Fruit fly (Drosophila melanogaster) whole organism, prepupa: Measurements from ENCODE around the gene Cad89D.

ENCODE experiments used
- Blimp-1 ChIP-seq: fragments of 200-800 bp; sonication (Bioruptor generic); optimal IDR thresholded peaks from 3 replicates; lab custom pipeline; 2017; ENCODE audit warnings: missing biosample characterization, missing genetic modification characterization, mild to moderate bottlenecking, moderate library complexity, missing genetic modification reagents
- CG10631 ChIP-seq: fragments of 200-800 bp; sonication (Bioruptor generic); optimal IDR thresholded peaks from 2 replicates; lab custom pipeline; 2016; ENCODE audit warnings: missing biosample characterization, missing genetic modification characterization
- CG10669 ChIP-seq: fragments of 200-800 bp; sonication (Bioruptor generic); optimal IDR thresholded peaks from 3 replicates; lab custom pipeline; 2018; ENCODE audit warnings: missing biosample characterization, mild to moderate bottlenecking, missing genetic modification characterization, moderate library complexity
- CG11294 ChIP-seq: fragments of 200-800 bp; sonication (Bioruptor generic); IDR thresholded peaks from 2 replicates; pipeline ENCODE4 v1.3.6; 2022; ENCODE audit warnings: missing biosample characterization, missing genetic modification characterization
- CG11762 ChIP-seq: fragments of 200-800 bp; sonication (Bioruptor generic); optimal IDR thresholded peaks from 3 replicates; lab custom pipeline; 2016; ENCODE audit warnings: missing biosample characterization, missing genetic modification characterization; ENCODE audit not compliant: insufficient read depth
- CG11902 ChIP-seq: fragments of 200-800 bp; sonication (Bioruptor generic); optimal IDR thresholded peaks from 3 replicates; lab custom pipeline; 2016; ENCODE audit warnings: missing biosample characterization, missing genetic modification characterization
- CG15336 ChIP-seq: fragments of 200-800 bp; sonication (Bioruptor generic); IDR thresholded peaks from 2 replicates; pipeline ENCODE4 v1.3.6; 2022; ENCODE audit warnings: missing biosample characterization, missing genetic modification characterization
- CG3032 ChIP-seq: fragments of 200-800 bp; optimal IDR thresholded peaks from 2 replicates; lab custom pipeline; 2019; ENCODE audit warnings: missing biosample characterization, mild to moderate bottlenecking, missing genetic modification characterization, moderate library complexity
- CG32006 ChIP-seq: fragments of 200-800 bp; sonication (Bioruptor generic); optimal IDR thresholded peaks from 3 replicates; lab custom pipeline; 2017; ENCODE audit warnings: missing biosample characterization, mild to moderate bottlenecking, missing genetic modification characterization
- CG34406 ChIP-seq: fragments of 200-800 bp; sonication (Bioruptor generic); optimal IDR thresholded peaks from 3 replicates; lab custom pipeline; 2016; ENCODE audit warnings: missing biosample characterization, missing genetic modification characterization
- CG3919 ChIP-seq: fragments of 200-800 bp; sonication (Bioruptor generic); optimal IDR thresholded peaks from 3 replicates; lab custom pipeline; 2016; ENCODE audit warnings: missing biosample characterization, missing genetic modification characterization
- CG4318 ChIP-seq: fragments of 200-800 bp; sonication (Bioruptor generic); optimal IDR thresholded peaks from 3 replicates; lab custom pipeline; 2017; ENCODE audit warnings: missing biosample characterization, mild to moderate bottlenecking, missing genetic modification characterization
- CG6163 ChIP-seq: fragments of 200-800 bp; sonication (Bioruptor generic); IDR thresholded peaks from 3 replicates; pipeline ENCODE4 v1.3.6; 2022; ENCODE audit warnings: missing biosample characterization, missing genetic modification characterization
- CG6276 ChIP-seq: fragments of 200-800 bp; sonication (Bioruptor generic); optimal IDR thresholded peaks from 2 replicates; lab custom pipeline; 2017; ENCODE audit warnings: missing biosample characterization, mild to moderate bottlenecking, missing genetic modification characterization
- CG6792 ChIP-seq: fragments of 200-800 bp; sonication (Bioruptor generic); optimal IDR thresholded peaks from 3 replicates; lab custom pipeline; 2016; ENCODE audit warnings: missing biosample characterization, missing genetic modification characterization
- CG7368 ChIP-seq: fragments of 200-800 bp; sonication (Bioruptor generic); optimal IDR thresholded peaks from 3 replicates; lab custom pipeline; 2016; ENCODE audit warnings: missing biosample characterization, missing genetic modification characterization
- CG8119 ChIP-seq: fragments of 200-800 bp; sonication (Bioruptor generic); IDR thresholded peaks from 3 replicates; pipeline ENCODE4 v1.3.6; 2022; ENCODE audit warnings: missing biosample characterization, missing genetic modification characterization
- CG8319 ChIP-seq: fragments of 200-800 bp; sonication (Bioruptor generic); optimal IDR thresholded peaks from 3 replicates; lab custom pipeline; 2016; ENCODE audit warnings: missing biosample characterization, missing genetic modification characterization
- CG8632 ChIP-seq: fragments of 200-800 bp; sonication (Bioruptor generic); optimal IDR thresholded peaks from 3 replicates; lab custom pipeline; 2016; ENCODE audit warnings: missing biosample characterization, missing genetic modification characterization
- CG9139 ChIP-seq: fragments of 200-800 bp; sonication (Bioruptor generic); optimal IDR thresholded peaks from 3 replicates; lab custom pipeline; 2017; ENCODE audit warnings: missing biosample characterization, mild to moderate bottlenecking, missing genetic modification characterization
- Eip75B ChIP-seq: fragments of 200-800 bp; sonication (Bioruptor generic); optimal IDR thresholded peaks from 3 replicates; lab custom pipeline; 2016; ENCODE audit warnings: missing biosample characterization, missing genetic modification characterization
- Eip78C ChIP-seq: fragments of 200-800 bp; sonication (Bioruptor generic); peaks from one replicate; lab custom pipeline; 2016; ENCODE audit warnings: missing biosample characterization, missing genetic modification characterization
- Ets96B ChIP-seq: fragments of 200-800 bp; optimal IDR thresholded peaks from 2 replicates; lab custom pipeline; 2019; ENCODE audit warnings: missing biosample characterization, mild to moderate bottlenecking, missing genetic modification characterization, moderate library complexity
- Hr38 ChIP-seq: sonication (Bioruptor generic); optimal IDR thresholded peaks from 2 replicates; lab custom pipeline; 2016; ENCODE audit warnings: missing biosample characterization, missing genetic modification characterization
- Hr39 ChIP-seq: fragments of 200-800 bp; sonication (Bioruptor generic); optimal IDR thresholded peaks from 2 replicates; lab custom pipeline; 2016; ENCODE audit warnings: missing biosample characterization, missing genetic modification characterization
- Hr4 ChIP-seq: fragments of 200-800 bp; sonication (Bioruptor generic); optimal IDR thresholded peaks from 3 replicates; lab custom pipeline; 2016; ENCODE audit warnings: missing biosample characterization, missing genetic modification characterization
- Lpt ChIP-seq: fragments of 200-800 bp; sonication (Bioruptor generic); optimal IDR thresholded peaks from 3 replicates; lab custom pipeline; 2016; ENCODE audit warnings: missing biosample characterization, missing genetic modification characterization
- OdsH ChIP-seq: fragments of 200-800 bp; sonication (Bioruptor generic); optimal IDR thresholded peaks from 3 replicates; lab custom pipeline; 2016; ENCODE audit warnings: missing biosample characterization, missing genetic modification characterization
- Smox ChIP-seq: fragments of 200-800 bp; sonication (Bioruptor generic); optimal IDR thresholded peaks from 3 replicates; lab custom pipeline; 2016; ENCODE audit warnings: missing biosample characterization, missing genetic modification characterization
- Sox102F ChIP-seq: fragments of 200-800 bp; sonication (Bioruptor generic); optimal IDR thresholded peaks from 2 replicates; lab custom pipeline; 2016; ENCODE audit warnings: missing biosample characterization, mild to moderate bottlenecking, missing genetic modification characterization
- Sox14 ChIP-seq: fragments of 200-800 bp; sonication (Bioruptor generic); optimal IDR thresholded peaks from 3 replicates; lab custom pipeline; 2016; ENCODE audit warnings: missing biosample characterization, missing genetic modification characterization
- achi ChIP-seq: fragments of 200-800 bp; sonication (Bioruptor generic); optimal IDR thresholded peaks from 3 replicates; lab custom pipeline; 2016; ENCODE audit warnings: missing biosample characterization, missing genetic modification characterization
- cyc ChIP-seq: fragments of 200-800 bp; sonication (Bioruptor generic); optimal IDR thresholded peaks from 3 replicates; lab custom pipeline; 2016; ENCODE audit warnings: missing biosample characterization, missing genetic modification characterization
- dac ChIP-seq: fragments of 200-800 bp; sonication (Bioruptor generic); optimal IDR thresholded peaks from 2 replicates; lab custom pipeline; 2017; ENCODE audit warnings: missing biosample characterization, mild to moderate bottlenecking, missing genetic modification characterization
- dsx ChIP-seq: fragments of 200-800 bp; optimal IDR thresholded peaks from 3 replicates; lab custom pipeline; 2019; ENCODE audit warnings: missing biosample characterization, mild to moderate bottlenecking, missing genetic modification characterization, moderate library complexity; ENCODE audit not compliant: poor library complexity, severe bottlenecking
- eg ChIP-seq: fragments of 200-800 bp; sonication (Bioruptor generic); IDR thresholded peaks from 3 replicates; pipeline ENCODE4 v1.3.6; 2022; ENCODE audit warnings: missing biosample characterization, missing genetic modification characterization
- fd59A ChIP-seq: fragments of 200-800 bp; sonication (Bioruptor generic); optimal IDR thresholded peaks from 2 replicates; lab custom pipeline; 2017; ENCODE audit warnings: missing biosample characterization, mild to moderate bottlenecking, missing genetic modification characterization, missing genetic modification reagents
- fd85E ChIP-seq: fragments of 200-800 bp; sonication (Bioruptor generic); optimal IDR thresholded peaks from 3 replicates; lab custom pipeline; 2016; ENCODE audit warnings: missing biosample characterization, missing genetic modification characterization
- fkh ChIP-seq: fragments of 200-800 bp; sonication (Bioruptor generic); optimal IDR thresholded peaks from 3 replicates; lab custom pipeline; 2017; ENCODE audit warnings: missing biosample characterization, mild to moderate bottlenecking, missing genetic modification characterization, moderate library complexity
- lz ChIP-seq: fragments of 200-800 bp; sonication (Bioruptor generic); optimal IDR thresholded peaks from 3 replicates; lab custom pipeline; 2016; ENCODE audit warnings: missing biosample characterization, missing genetic modification characterization
- net ChIP-seq: fragments of 200-800 bp; sonication (Bioruptor generic); optimal IDR thresholded peaks from 3 replicates; lab custom pipeline; 2016; ENCODE audit warnings: missing biosample characterization, missing genetic modification characterization
- pdm3 ChIP-seq: fragments of 200-800 bp; sonication (Bioruptor generic); optimal IDR thresholded peaks from 3 replicates; lab custom pipeline; 2016; ENCODE audit warnings: missing biosample characterization, missing genetic modification characterization
- salr ChIP-seq, 2 experiments: fragments of 200-800 bp; sonication (Bioruptor generic); optimal IDR thresholded peaks; 3 replicates each; lab custom pipeline; 2016 to 2018; ENCODE audit warnings: missing biosample characterization in 2 of 2, missing genetic modification characterization in 2 of 2, mild to moderate bottlenecking in 1 of 2
- spab ChIP-seq: fragments of 200-800 bp; sonication (Bioruptor generic); optimal IDR thresholded peaks from 2 replicates; lab custom pipeline; 2017; ENCODE audit warnings: missing biosample characterization, mild to moderate bottlenecking, missing genetic modification characterization, missing genetic modification reagents
- svp ChIP-seq: fragments of 200-800 bp; sonication (Bioruptor generic); peaks from one replicate; lab custom pipeline; 2016; ENCODE audit warnings: missing biosample characterization, missing genetic modification characterization
- vri ChIP-seq: fragments of 200-800 bp; sonication (Bioruptor generic); optimal IDR thresholded peaks from 3 replicates; lab custom pipeline; 2016; ENCODE audit warnings: missing biosample characterization, mild to moderate bottlenecking, missing genetic modification characterization

The Cad89D gene

DNA sequence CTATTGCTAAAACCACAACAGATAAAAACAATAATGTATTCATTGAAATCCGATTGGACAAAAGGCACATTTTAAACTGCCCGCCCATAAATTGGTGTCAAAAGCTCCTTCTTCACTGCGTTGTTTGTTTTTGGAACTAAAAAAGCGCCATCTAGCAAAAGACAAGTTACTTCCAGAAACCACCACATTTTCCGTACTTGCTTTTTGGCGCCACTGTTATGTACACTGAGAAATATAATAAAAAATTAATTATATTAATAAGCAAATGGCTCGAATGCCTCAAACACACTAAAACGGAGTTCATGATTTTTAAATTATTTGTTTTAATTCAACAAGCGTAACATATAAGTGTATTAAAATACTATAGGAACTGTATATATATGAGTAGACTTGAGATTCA, 2.2 kb upstream of the Cad89D start (continued):
- TF ChIP-seq Hr4 (peak; percentile 62), Lpt (GFP tag; lab: Kevin White, UChicago) (peak; percentile 26), CG8632 (GFP tag; lab: Kevin White, UChicago) (peak; percentile 67), pdm3 (GFP tag; lab: Kevin White, UChicago) (peak; percentile 70), CG4318 (GFP tag; lab: Kevin White, UChicago) (peak; percentile 16), Sox14 (GFP tag; lab: Kevin White, UChicago) (peak; percentile 59), dac (peak; percentile 49), CG9139 (GFP tag; lab: Kevin White, UChicago) (peak; percentile 11), Eip75B (GFP tag; lab: Kevin White, UChicago) (peak; percentile 66), fkh (GFP tag; lab: Kevin White, UChicago) (no peak), CG10631 (GFP tag; lab: Kevin White, UChicago) (peak; percentile 70), lz (GFP tag; lab: Kevin White, UChicago) (peak; percentile 77), Eip78C (GFP tag; lab: Kevin White, UChicago) (peak; percentile 93), CG3919 (GFP tag; lab: Kevin White, UChicago) (peak; percentile 80), Ets96B (tag; lab: Kevin White, UChicago) (peak; percentile 60), CG8119 (GFP tag; lab: Robert Waterston, UW) (peak; percentile 74; the same call in 2 of the 3 replicates), spab (GFP tag; lab: Kevin White, UChicago) (peak; percentile 31), fd85E (GFP tag; lab: Kevin White, UChicago) (no peak), CG11762 (GFP tag; lab: Kevin White, UChicago) (peak; percentile 47), svp (GFP tag; lab: Kevin White, UChicago) (peak; percentile 79), CG6163 (GFP tag; lab: Robert Waterston, UW) (peak; percentile 87), salr (GFP tag; optimal IDR thresholded peaks at IDR 0.05; lab: Kevin White, UChicago) (peak in 1 of 2 experiments; percentile 41), fd59A (GFP tag; lab: Kevin White, UChicago) (peak; percentile 30), CG6792 (GFP tag; lab: Kevin White, UChicago) (peak; percentile 58), Blimp-1 (GFP tag; lab: Kevin White, UChicago) (no peak), Hr38 (GFP tag; lab: Kevin White, UChicago) (no peak)
- TF ChIP-seq, all 60 proteins: peak for 53

DNA sequence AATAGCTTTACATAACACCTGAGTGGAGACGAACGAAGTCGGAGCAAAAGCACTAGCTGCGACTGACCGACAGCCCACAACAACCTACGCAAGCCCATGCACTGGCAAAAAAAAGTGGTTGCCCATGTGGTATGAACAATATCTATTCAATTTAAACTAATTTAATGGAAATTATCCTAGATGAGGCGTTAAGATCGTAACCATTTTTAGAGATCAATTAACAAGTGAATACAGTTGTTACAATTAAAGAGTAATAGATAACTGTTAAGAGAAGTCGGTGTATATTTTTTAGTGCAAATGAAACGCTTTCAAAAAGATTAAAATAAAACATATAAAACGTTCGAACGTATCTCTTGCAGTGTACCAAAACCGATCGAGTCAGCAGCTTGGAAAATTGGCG, 987 bp upstream of the Cad89D start:
- TF ChIP-seq spab (GFP tag; lab: Kevin White, UChicago) (peak; percentile 24), Sox14 (GFP tag; lab: Kevin White, UChicago) (peak; percentile 78), dsx (GFP tag; lab: Kevin White, UChicago) (peak; percentile 19), Eip75B (GFP tag; lab: Kevin White, UChicago) (peak; percentile 62), Smox (peak; percentile 25), CG6163 (GFP tag; lab: Robert Waterston, UW) (peak; percentile 69), CG6276 (GFP tag; lab: Kevin White, UChicago) (peak; percentile 91), CG11902 (GFP tag; lab: Kevin White, UChicago) (no peak), svp (GFP tag; lab: Kevin White, UChicago) (peak; percentile 77), CG10631 (GFP tag; lab: Kevin White, UChicago) (peak; percentile 70), dac (peak; percentile 48), Hr39 (GFP tag; lab: Kevin White, UChicago) (peak; percentile 13), CG15336 (peak; percentile 89), fkh (GFP tag; lab: Kevin White, UChicago) (no peak), CG6792 (GFP tag; lab: Kevin White, UChicago) (peak; percentile 40), CG32006 (peak; percentile 90), CG7368 (no peak), achi (peak; percentile 75), pdm3 (GFP tag; lab: Kevin White, UChicago) (peak; percentile 78), CG11762 (GFP tag; lab: Kevin White, UChicago) (peak; percentile 42), CG3032 (tag; lab: Kevin White, UChicago) (no peak), eg (peak; percentile 77), CG8319 (peak; percentile 12), CG11294 (GFP tag; lab: Robert Waterston, UW) (no peak), net (GFP tag; lab: Kevin White, UChicago) (peak; percentile 70), Hr4 (peak; percentile 86), Sox102F (GFP tag; lab: Kevin White, UChicago) (no peak), Ets96B (tag; lab: Kevin White, UChicago) (no peak), CG10669 (no peak), vri (no peak), cyc (peak; percentile 23), CG8632 (GFP tag; lab: Kevin White, UChicago) (peak; percentile 2), salr (GFP tag; optimal IDR thresholded peaks at IDR 0.05; lab: Kevin White, UChicago) (peak in 1 of 2 experiments; percentile 81), CG34406 (peak; percentile 2), Blimp-1 (GFP tag; lab: Kevin White, UChicago) (no peak), CG8119 (GFP tag; lab: Robert Waterston, UW) (peak; percentile 93), Eip78C (GFP tag; lab: Kevin White, UChicago) (peak; percentile 95), OdsH (GFP tag; lab: Kevin White, UChicago) (peak; percentile 79)
